Worm (Caenorhabditis elegans): ENCODE results near the gene apy-1.

ce11 chrX:7573629-7574028, 4.1 kb upstream of the apy-1 start:
- no peak for TF ChIP-seq mdl-1 (tag; optimal IDR thresholded peaks at IDR 0.05)
- no peak for TF ChIP-seq egl-27 (tag; optimal IDR thresholded peaks at IDR 0.05)
- TF ChIP-seq nhr-77 (tag; optimal IDR thresholded peaks at IDR 0.05), result no peak
- TF ChIP-seq zag-1 (tag; optimal IDR thresholded peaks at IDR 0.05), result no peak
- no peak for TF ChIP-seq ama-1 (optimal IDR thresholded peaks at IDR 0.05)
- no peak for TF ChIP-seq unc-55 (GFP tag; optimal IDR thresholded peaks at IDR 0.05)
- no peak for TF ChIP-seq lin-11 (tag; optimal IDR thresholded peaks at IDR 0.05)
- no peak for TF ChIP-seq elt-3 (tag; optimal IDR thresholded peaks at IDR 0.05)

Data from whole organism, L2 larva.